Fruit fly (Drosophila melanogaster): ENCODE measurements around the gene CG15005.
A peak's percentile ranks its signal among the peaks of the same experiment; 100 is the strongest.

CG15005 gene

DNA sequence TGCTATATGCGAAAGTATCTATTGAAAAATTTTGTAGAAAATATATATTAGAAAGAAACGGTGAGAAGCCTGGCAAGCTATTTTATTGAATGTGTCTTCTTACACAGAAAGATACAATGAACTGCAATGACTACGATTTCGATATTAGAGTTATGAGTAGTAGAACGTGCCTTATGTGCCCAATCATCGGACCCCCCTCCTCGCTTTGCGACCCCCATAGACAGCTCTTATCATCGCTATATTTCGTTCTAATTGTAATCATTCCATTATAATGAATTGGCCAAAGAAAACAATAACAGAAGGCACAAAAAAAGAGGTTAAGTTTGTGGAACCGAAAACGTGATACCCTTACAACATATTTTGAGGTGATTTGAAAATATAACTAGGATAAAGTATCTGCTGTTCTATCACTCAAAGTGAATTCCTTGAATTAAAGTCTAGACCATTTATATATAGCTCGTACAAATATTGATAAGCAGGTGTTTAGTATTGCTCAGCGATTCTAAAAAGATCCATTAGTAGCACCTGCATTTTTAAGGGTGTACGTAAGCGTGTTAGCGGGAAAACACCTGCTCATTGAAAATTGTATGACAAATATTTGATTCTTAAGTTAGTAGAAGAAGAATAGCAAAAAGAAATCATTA is 28.7 kb upstream of the CG15005 start (continued):
- TF ChIP-seq bowl (GFP tag; IDR thresholded peaks at IDR 0.05) (no peak), Sox100B (GFP tag; optimal IDR thresholded peaks at IDR 0.05) (peak; percentile 41), Sry-β (GFP tag; optimal IDR thresholded peaks at IDR 0.05) (no peak), CG10147 (GFP tag; optimal IDR thresholded peaks at IDR 0.05) (no peak), ac (GFP tag; optimal IDR thresholded peaks at IDR 0.05) (peak; percentile 50), B-H2 (GFP tag; optimal IDR thresholded peaks at IDR 0.05) (no peak), Hr51 (GFP tag; optimal IDR thresholded peaks at IDR 0.05) (peak in 1 of 2 experiments; percentile 14), CG8290 (GFP tag; optimal IDR thresholded peaks at IDR 0.05) (no peak), CG8290 (tag; optimal IDR thresholded peaks at IDR 0.05) (no peak), ato (GFP tag; IDR thresholded peaks at IDR 0.05; ENCODE audit: partially characterized antibody) (no peak), emc (GFP tag; optimal IDR thresholded peaks at IDR 0.05) (no peak), Trl (optimal IDR thresholded peaks at IDR 0.05) (no peak), Trl (GFP tag; optimal IDR thresholded peaks at IDR 0.05) (no peak), p53 (GFP tag; optimal IDR thresholded peaks at IDR 0.05) (no peak), CG17361 (GFP tag; IDR thresholded peaks at IDR 0.05) (peak; percentile 57; the same call in 2 of the 3 replicates), toy (GFP tag; IDR thresholded peaks at IDR 0.05) (no peak), CG7745 (tag; optimal IDR thresholded peaks at IDR 0.05) (no peak), CG5180 (GFP tag; optimal IDR thresholded peaks at IDR 0.05) (no peak), Fer1 (GFP tag; optimal IDR thresholded peaks at IDR 0.05) (no peak), jigr1 (GFP tag; IDR thresholded peaks at IDR 0.05) (no peak), Ssrp (tag; optimal IDR thresholded peaks at IDR 0.05) (peak; percentile 26), insv (GFP tag; optimal IDR thresholded peaks at IDR 0.05) (no peak), CG6683 (GFP tag; optimal IDR thresholded peaks at IDR 0.05) (no peak), schlank (tag; optimal IDR thresholded peaks at IDR 0.05) (no peak), Ptx1 (GFP tag; IDR thresholded peaks at IDR 0.05) (no peak), da (GFP tag; optimal IDR thresholded peaks at IDR 0.05) (no peak), CG13894 (tag; optimal IDR thresholded peaks at IDR 0.05) (no peak), Doc2 (GFP tag; IDR thresholded peaks at IDR 0.05) (no peak), unc-4 (GFP tag; IDR thresholded peaks at IDR 0.05; ENCODE audit: partially characterized antibody) (no peak), pros (GFP tag; optimal IDR thresholded peaks at IDR 0.05) (no peak), gsb (GFP tag; IDR thresholded peaks at IDR 0.05) (no peak), TFAM (GFP tag; optimal IDR thresholded peaks at IDR 0.05) (no peak), CG6689 (GFP tag; IDR thresholded peaks at IDR 0.05) (no peak), gcm (GFP tag; optimal IDR thresholded peaks at IDR 0.05) (no peak), zfh1 (GFP tag; IDR thresholded peaks at IDR 0.05) (no peak), exex (tag; optimal IDR thresholded peaks at IDR 0.05) (no peak), trem (tag; optimal IDR thresholded peaks at IDR 0.05) (no peak), HmgZ (tag; optimal IDR thresholded peaks at IDR 0.05) (no peak), CG18476 (GFP tag; optimal IDR thresholded peaks at IDR 0.05) (no peak), kni (GFP tag; optimal IDR thresholded peaks at IDR 0.05) (no peak), jing (GFP tag; optimal IDR thresholded peaks at IDR 0.05) (no peak), CG15696 (tag; optimal IDR thresholded peaks at IDR 0.05) (no peak), Dref (GFP tag; IDR thresholded peaks at IDR 0.05) (no peak), pnt (GFP tag; optimal IDR thresholded peaks at IDR 0.05) (no peak), CG9797 (GFP tag; optimal IDR thresholded peaks at IDR 0.05) (no peak), CrebB (tag; optimal IDR thresholded peaks at IDR 0.05) (no peak), CG12769 (tag; optimal IDR thresholded peaks at IDR 0.05) (no peak), unpg (GFP tag; optimal IDR thresholded peaks at IDR 0.05) (peak; percentile 21), CG11093 (GFP tag; IDR thresholded peaks at IDR 0.05) (no peak), Hmx (GFP tag; optimal IDR thresholded peaks at IDR 0.05) (no peak), CHES-1-like (GFP tag; optimal IDR thresholded peaks at IDR 0.05) (no peak)
